Fruit fly (Drosophila melanogaster): ENCODE results near the gene Mps1.

Mps1 gene

dm6 chr3R:17645239-17645638 is 25.8 kb upstream of the Mps1 start (continued):
- TF ChIP-seq Kr (GFP tag; optimal IDR thresholded peaks at IDR 0.05) (no peak), en (GFP tag; optimal IDR thresholded peaks at IDR 0.05) (no peak), MTF-1 (GFP tag; optimal IDR thresholded peaks at IDR 0.05; ENCODE audit: borderline replicate concordance) (no peak), Dbx (GFP tag; IDR thresholded peaks at IDR 0.05) (no peak), pho (GFP tag; optimal IDR thresholded peaks at IDR 0.05) (no peak), CG13287 (GFP tag; IDR thresholded peaks at IDR 0.05; ENCODE audit: partially characterized antibody) (peak; percentile 32; the same call in 1 of the 2 replicates), HLH54F (GFP tag; optimal IDR thresholded peaks at IDR 0.05) (no peak), bowl (GFP tag; IDR thresholded peaks at IDR 0.05) (no peak), Usf (GFP tag; optimal IDR thresholded peaks at IDR 0.05) (no peak), CG1602 (GFP tag; optimal IDR thresholded peaks at IDR 0.05) (no peak), Opbp (GFP tag; IDR thresholded peaks at IDR 0.05; ENCODE audit: partially characterized antibody) (peak; percentile 67; the same call in 1 of the 3 replicates), mld (GFP tag; IDR thresholded peaks at IDR 0.05; ENCODE audit: partially characterized antibody) (no peak), Nf-YC (tag; optimal IDR thresholded peaks at IDR 0.05) (no peak), schlank (tag; optimal IDR thresholded peaks at IDR 0.05) (no peak), crc (GFP tag; optimal IDR thresholded peaks at IDR 0.05) (no peak), Bdp1 (GFP tag; optimal IDR thresholded peaks at IDR 0.05) (peak; percentile 99), Six4 (GFP tag; optimal IDR thresholded peaks at IDR 0.05) (no peak), Trl (optimal IDR thresholded peaks at IDR 0.05) (no peak), Trl (GFP tag; optimal IDR thresholded peaks at IDR 0.05) (no peak), CG14860 (GFP tag; IDR thresholded peaks at IDR 0.05; ENCODE audit: partially characterized antibody) (0 out of 3 replicates have a peak, but pooled peaks have one; percentile 45)

dm6 chr3R:17646102-17647050 is 24.7 kb upstream of the Mps1 start:
- TF ChIP-seq Med (GFP tag), result peak; percentile 66
- TF ChIP-seq vvl (GFP tag; IDR thresholded peaks at IDR 0.05), result peak; percentile 73; the same call in 1 of the 2 replicates
- peak; percentile 46; the same call in 1 of the 2 replicates for TF ChIP-seq ara (GFP tag; IDR thresholded peaks at IDR 0.05)
- no peak for TF ChIP-seq wor (GFP tag; IDR thresholded peaks at IDR 0.05)
- peak; percentile 54 for TF ChIP-seq fd102C (GFP tag; optimal IDR thresholded peaks at IDR 0.05)
- TF ChIP-seq mld (GFP tag; IDR thresholded peaks at IDR 0.05; ENCODE audit: partially characterized antibody), result peak; percentile 63; the same call in 2 of the 3 replicates
- peak; percentile 59 for TF ChIP-seq Ets65A (GFP tag)
- TF ChIP-seq CG2889 (GFP tag; IDR thresholded peaks at IDR 0.05), result no peak
- TF ChIP-seq CG13624 (GFP tag; optimal IDR thresholded peaks at IDR 0.05), result peak; percentile 33
- 0 out of 2 replicates have a peak, but pooled peaks have one; percentile 21 for TF ChIP-seq Xrp1 (GFP tag; IDR thresholded peaks at IDR 0.05)
- TF ChIP-seq eve (GFP tag; optimal IDR thresholded peaks at IDR 0.05), result peak in 1 of 2 experiments; percentile 11
- TF ChIP-seq CG7357 (GFP tag; IDR thresholded peaks at IDR 0.05), result no peak
- TF ChIP-seq sens (GFP tag), result peak; percentile 88
- TF ChIP-seq row (GFP tag; IDR thresholded peaks at IDR 0.05), result peak; percentile 58; the same call in 2 of the 3 replicates
- TF ChIP-seq z (GFP tag; IDR thresholded peaks at IDR 0.05), result 0 out of 3 replicates have a peak, but pooled peaks have one; percentile 21
- TF ChIP-seq exex (tag; optimal IDR thresholded peaks at IDR 0.05), result peak; percentile 98
- no peak for TF ChIP-seq sima (GFP tag; optimal IDR thresholded peaks at IDR 0.05)
- peak; percentile 60; the same call in 1 of the 3 replicates for TF ChIP-seq hb (GFP tag; IDR thresholded peaks at IDR 0.05; ENCODE audit: partially characterized antibody)
- peak; percentile 10 for TF ChIP-seq CG17359 (tag; optimal IDR thresholded peaks at IDR 0.05)
- TF ChIP-seq sob (GFP tag; IDR thresholded peaks at IDR 0.05), result peak; percentile 37; the same call in 1 of the 2 replicates
- TF ChIP-seq CG16813 (GFP tag; IDR thresholded peaks at IDR 0.05; ENCODE audit: partially characterized antibody), result peak; percentile 86
- TF ChIP-seq CG4707 (GFP tag; optimal IDR thresholded peaks at IDR 0.05), result no peak
- peak; percentile 46; the same call in 1 of the 2 replicates for TF ChIP-seq CG9932 (GFP tag; IDR thresholded peaks at IDR 0.05)
- TF ChIP-seq sug (tag; optimal IDR thresholded peaks at IDR 0.05), result no peak
- TF ChIP-seq ato (GFP tag; IDR thresholded peaks at IDR 0.05; ENCODE audit: partially characterized antibody), result peak; percentile 65; the same call in 1 of the 2 replicates
- TF ChIP-seq amos (GFP tag; IDR thresholded peaks at IDR 0.05; ENCODE audit: partially characterized antibody), result peak; percentile 76
- TF ChIP-seq vnd (GFP tag; IDR thresholded peaks at IDR 0.05; ENCODE audit: partially characterized antibody), result peak; percentile 63; the same call in 2 of the 3 replicates
- no peak for TF ChIP-seq aop (GFP tag; IDR thresholded peaks at IDR 0.05)
- peak; percentile 12 for TF ChIP-seq CG2120 (GFP tag; optimal IDR thresholded peaks at IDR 0.05)
